Fruit fly (Drosophila melanogaster): ENCODE measurements around the gene CG13070.

Gene CG13070

DNA sequence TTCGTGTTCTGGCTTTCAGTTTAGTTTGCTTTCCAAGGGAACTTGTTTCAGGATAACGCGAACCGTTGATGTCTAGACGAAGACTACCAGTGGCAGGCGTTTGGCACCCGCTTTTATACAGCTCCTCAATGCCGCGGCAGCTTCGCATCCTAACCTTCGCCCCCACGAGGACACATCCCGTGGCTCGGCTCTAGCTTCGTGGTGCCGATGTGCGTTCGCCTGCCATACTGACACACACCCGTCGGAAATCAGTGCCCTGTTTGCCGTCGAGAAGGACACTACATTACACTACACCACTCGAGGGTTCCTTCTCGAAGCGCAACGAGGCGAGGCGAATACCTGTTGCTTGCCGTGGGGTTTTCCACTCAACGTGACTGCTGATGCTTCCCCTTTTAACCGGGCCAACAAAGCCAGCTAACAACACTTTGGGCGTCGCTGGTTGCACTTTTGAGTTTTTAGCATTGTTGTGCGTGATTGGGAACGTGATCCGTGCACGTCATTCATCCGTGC lies 6.0 kb upstream of the CG13070 start, which contains the start of gene CG13054:
TSS of gene CG13054 (minus strand) at position 74 of the 510 bp plus-strand sequence.
- no peak for TF ChIP-seq CG8478 (optimal IDR thresholded peaks at IDR 0.05)
- TF ChIP-seq CTCF (optimal IDR thresholded peaks at IDR 0.05): no peak

DNA sequence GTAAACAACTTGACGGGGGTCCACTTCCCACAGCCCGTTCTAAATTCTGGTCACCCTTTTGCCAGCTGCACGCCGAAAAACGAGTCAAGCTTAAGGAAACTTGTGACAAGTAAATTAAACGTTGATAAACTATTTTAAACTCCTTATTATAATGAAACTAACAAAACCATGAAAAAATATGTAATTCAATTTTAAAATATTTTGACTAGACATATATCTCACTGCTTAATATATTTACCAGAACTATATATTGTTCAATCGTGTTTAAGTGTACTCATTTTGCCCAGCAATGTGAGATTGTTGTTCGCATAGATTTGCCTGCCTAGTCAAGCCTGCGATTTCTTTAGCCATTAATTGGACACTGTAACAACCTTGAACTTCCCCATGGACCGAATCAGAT lies 3.6 kb upstream of the CG13070 start, which contains the start of gene CG13053:
TSS of gene CG13053 (minus strand) at position 171 of the 400 bp plus-strand sequence.
- TF ChIP-seq CTCF (optimal IDR thresholded peaks at IDR 0.05): no peak
- TF ChIP-seq CG8478 (optimal IDR thresholded peaks at IDR 0.05): no peak

DNA sequence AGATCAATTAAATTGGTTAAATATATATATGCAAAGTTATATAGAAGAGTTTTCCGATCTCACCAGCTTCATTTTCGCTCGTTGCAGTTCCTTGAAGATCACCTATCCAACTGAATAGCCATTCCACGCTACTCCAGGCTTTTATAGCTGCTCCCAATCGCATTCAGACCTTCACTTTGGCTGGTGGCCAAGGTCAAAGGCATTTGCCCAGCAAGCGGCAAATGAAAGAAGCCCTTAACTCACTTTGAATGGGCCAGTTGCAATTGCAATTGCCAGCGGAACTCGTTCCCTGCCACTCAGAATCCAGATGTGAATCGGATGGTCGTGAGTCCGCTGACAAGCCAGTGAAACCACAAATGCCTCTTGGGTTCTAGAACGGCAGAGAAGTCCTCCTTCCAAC lies 1.6 kb upstream of the CG13070 start, which contains the start of gene CG34247:
TSS of gene CG34247 (minus strand) at position 101 of the 400 bp plus-strand sequence.
- no peak for TF ChIP-seq CTCF (optimal IDR thresholded peaks at IDR 0.05)

DNA sequence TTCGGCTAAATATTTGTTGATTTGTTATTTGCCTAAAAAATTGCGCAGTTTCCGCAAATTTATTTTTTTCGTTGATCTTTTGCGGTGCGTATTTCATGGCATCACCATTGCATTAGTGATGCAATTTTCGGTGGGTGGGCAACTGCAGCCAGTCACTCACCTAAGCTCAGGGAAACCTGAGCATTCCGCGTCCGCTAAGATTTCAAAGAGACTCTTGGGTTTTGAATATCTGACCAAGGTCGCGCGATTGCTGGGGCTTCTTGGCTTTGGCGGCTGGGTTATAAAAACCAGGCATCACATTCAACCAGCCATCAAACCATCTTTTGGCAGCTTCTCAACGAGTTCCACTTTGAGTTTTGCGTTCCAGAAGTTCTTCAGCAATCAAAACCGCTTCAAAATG lies 703 bp upstream of the CG13070 start, which contains the start of gene CG13071:
TSS of gene CG13071 (plus strand) at position 301 of the 400 bp plus-strand sequence.
- TF ChIP-seq CTCF (optimal IDR thresholded peaks at IDR 0.05) (no peak), CG8478 (optimal IDR thresholded peaks at IDR 0.05) (no peak)

DNA sequence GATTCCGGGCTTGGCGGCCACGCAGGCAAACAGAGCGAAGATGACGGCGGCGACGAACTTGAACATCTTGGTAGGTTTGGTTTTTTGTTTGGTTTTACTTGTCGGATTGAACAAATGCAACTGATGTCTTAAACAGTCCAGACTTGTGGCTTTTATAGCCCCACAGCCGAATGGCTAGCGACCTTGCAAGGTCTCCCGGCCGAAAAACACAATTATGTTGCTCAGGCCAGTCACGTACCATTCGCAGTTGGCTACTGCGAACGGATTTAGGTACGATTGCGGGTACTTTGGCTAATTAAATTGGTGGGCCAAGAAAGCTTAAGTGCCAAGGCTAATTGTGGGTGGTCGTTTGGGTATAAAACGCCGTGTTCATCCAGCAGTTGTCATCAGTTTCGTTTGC lies 1.9 kb downstream of the CG13070 start, which contains the start of the genes CG13051 and CG13069:
TSS of gene CG13051 (minus strand) at position 101 of the 400 bp plus-strand sequence.
TSS of gene CG13069 (plus strand) at position 386 of the 400 bp plus-strand sequence.
- TF ChIP-seq CTCF (optimal IDR thresholded peaks at IDR 0.05) (no peak), CG8478 (optimal IDR thresholded peaks at IDR 0.05) (no peak)

DNA sequence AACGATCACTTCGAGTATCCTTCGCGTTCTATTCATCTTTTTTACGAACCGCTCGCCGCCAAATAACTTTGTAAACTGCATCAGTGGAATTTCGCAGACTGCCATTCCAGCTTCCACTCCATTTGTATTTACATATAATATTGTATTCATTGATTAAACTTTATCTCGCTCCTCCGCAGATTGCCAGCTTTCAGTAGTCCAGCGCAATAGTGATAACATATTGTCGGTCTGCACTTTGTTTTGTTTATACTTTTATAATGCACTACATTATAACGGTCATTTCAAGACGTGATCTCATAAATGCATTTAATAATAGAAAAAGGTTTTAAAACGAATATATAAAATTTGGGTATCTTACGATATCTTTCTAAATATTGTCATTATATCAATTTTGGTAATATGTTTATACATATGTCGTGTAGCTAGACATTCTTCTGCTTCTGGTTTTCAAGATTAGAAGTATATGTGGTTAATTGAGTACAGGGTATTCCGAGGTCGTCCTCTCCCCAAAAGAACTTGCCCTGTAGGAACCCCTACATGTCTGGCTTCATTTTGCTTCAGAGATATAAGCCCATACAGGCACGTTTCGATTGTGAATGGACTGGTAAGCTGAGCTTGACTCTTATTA lies 5.1 kb downstream of the CG13070 start, which contains the start of gene CG4950:
TSS of gene CG4950 (minus strand) at position 51 of the 628 bp plus-strand sequence.
- TF ChIP-seq CG8478 (optimal IDR thresholded peaks at IDR 0.05) (no peak), CTCF (optimal IDR thresholded peaks at IDR 0.05) (no peak)

DNA sequence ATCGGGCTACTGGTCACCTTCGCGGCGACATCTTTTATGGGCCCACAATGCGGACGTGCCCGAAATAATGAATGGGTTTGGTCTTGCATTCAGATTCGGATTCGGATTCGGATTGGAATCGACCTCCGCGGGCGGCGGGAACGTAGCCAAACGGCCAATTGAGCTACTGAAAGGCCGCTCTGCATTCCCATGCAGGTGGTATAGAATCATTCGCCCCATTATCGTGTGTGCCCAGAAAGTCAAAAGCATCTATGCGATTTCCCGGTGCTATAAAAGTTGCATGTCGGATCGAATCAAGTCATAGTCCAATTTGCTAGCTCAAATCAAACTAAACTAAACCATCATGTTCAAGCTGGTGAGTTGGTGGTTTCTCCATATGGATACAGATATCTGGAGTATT lies 5.9 kb downstream of the CG13070 start, which contains the start of gene CG13068:
TSS of gene CG13068 (plus strand) at position 301 of the 400 bp plus-strand sequence.
- TF ChIP-seq CTCF (optimal IDR thresholded peaks at IDR 0.05): no peak
- no peak for TF ChIP-seq CG8478 (optimal IDR thresholded peaks at IDR 0.05)

DNA sequence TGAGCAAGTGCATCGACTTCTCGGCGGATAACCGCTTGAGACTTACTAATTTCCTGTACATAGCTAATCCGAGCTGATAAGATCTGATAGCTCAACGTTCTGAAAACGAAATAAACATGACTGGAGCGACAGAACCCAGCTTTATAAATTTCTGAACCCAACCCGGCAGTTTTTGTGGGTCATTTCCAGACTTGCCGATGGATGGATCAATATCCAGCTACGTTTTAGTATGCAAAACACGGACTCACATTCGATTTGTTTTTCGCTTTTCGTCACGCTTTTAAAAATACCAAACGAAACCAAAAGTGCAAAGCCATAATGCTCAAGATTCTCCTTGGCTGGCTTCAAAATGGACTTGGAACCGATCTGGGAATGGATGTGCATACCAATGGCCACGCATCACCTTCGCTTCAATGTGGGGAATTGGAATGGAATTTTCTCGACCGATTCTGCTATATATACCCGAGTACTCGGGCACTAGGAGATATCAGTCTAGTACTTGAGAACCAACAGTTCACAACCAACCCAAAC lies 7.7 kb downstream of the CG13070 start, which contains the start of the genes CG34248 and CG13067:
TSS of gene CG34248 (minus strand) at position 101 of the 531 bp plus-strand sequence.
TSS of gene CG13067 (plus strand) at position 481 of the 531 bp plus-strand sequence.
- TF ChIP-seq CG8478 (optimal IDR thresholded peaks at IDR 0.05): no peak
- TF ChIP-seq CTCF (optimal IDR thresholded peaks at IDR 0.05): no peak

DNA sequence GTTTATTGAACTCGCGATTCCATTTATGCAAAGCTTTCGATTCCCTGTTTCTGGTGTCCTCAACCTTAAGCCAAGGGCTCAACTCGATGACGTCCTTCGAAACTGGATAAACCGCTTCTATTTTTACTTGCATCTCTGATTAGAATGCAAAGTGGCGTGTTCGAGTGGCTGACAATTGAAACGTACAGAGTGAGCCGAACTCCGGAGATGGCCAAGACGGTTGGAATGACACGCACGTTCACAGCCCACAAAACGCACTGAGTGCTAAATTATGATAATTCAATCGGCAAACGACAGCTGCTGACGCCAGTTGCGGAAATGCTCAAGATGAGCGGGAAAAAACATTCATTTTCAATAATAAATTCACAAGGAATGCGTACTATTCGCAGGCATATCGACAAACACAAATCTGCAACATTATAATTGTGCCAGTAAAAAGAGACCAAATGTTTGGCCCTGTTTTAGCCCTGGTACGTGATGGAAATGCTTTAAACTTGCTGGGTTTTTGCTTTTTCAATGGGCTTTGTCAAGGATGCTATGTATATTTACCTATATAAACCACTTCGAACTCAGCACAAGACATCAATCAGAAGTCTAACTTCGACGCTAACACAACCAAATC lies 9.3 kb downstream of the CG13070 start, which contains the start of gene CG13066:
TSS of gene CG13066 (plus strand) at position 572 of the 622 bp plus-strand sequence.
- no peak for TF ChIP-seq CG8478 (optimal IDR thresholded peaks at IDR 0.05)
- no peak for TF ChIP-seq CTCF (optimal IDR thresholded peaks at IDR 0.05)

DNA sequence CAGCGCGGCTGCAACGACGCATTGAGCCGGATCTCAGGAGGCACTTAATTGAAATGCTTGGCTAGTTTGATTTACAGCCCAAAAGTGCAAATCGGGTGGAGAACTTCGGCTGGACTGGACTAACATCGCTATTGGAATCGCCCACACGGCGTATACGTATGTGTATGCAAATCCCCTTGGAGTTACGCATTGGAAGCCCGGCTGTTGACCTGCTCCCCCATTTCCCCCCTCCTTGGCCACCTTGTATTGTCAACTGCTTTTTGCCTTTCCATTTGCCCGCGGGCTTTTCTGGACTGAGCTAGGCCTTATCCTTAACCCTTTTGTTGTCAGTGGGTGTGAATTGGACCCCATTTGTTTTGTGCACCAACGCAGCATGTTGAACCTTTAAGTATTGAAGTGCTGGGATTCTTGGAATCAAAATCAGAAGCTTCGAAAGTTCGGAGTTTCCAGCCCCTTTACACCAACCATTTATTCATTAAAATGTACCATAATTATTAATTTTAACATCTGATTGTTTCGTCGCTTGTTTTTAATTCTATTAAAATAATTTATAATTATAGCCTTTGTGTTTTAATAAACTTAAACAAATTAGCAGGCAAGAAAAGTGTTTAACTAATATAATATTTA lies 12.4 kb downstream of the CG13070 start:
- TF ChIP-seq CTCF (optimal IDR thresholded peaks at IDR 0.05) (no peak), CG8478 (optimal IDR thresholded peaks at IDR 0.05) (no peak)

DNA sequence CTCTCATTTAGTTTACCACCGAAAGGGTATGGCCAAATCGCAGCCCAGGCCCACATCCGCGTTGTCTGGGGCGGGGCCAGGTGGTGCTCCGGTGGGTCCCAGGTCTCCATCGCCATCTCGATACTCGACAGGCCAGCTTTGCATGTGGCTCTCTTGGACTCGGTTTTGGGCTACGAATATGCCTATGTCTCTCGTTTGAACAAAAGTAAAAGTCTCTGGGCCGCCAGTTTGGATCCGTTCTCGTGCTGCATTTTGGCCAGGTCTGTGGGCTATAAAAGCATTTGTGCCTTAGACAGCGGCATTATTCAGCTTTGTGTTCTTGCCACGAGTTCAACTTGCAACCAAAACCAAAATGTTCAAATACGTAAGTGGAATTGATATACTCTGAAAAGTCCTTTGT lies 14.0 kb downstream of the CG13070 start, which contains the start of gene CG13065:
TSS of gene CG13065 (plus strand) at position 301 of the 400 bp plus-strand sequence.
- TF ChIP-seq CG8478 (optimal IDR thresholded peaks at IDR 0.05): no peak
- no peak for TF ChIP-seq CTCF (optimal IDR thresholded peaks at IDR 0.05)

DNA sequence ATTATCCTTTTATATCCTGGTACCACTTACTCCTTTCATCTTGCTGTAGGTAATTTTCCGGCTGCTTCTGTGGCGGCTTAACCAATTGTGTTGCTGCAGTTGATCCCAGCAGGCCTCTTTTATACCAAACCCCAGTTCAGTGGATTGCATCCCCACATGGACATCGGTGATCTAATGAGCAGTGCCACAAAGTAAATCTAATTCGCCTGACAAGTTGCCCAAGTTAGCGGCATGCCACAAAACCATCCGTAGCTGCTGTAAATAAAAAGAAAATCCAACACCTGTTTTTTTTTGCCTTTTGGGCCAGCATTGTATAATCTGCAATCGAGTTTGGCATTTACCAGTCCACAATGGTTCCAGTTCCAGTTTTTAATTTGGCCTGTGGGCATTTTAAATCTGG lies 16.0 kb downstream of the CG13070 start, which contains the start of gene CG13050:
TSS of gene CG13050 (minus strand) at position 101 of the 400 bp plus-strand sequence.
- TF ChIP-seq CTCF (optimal IDR thresholded peaks at IDR 0.05) (no peak), CG8478 (optimal IDR thresholded peaks at IDR 0.05) (no peak)

DNA sequence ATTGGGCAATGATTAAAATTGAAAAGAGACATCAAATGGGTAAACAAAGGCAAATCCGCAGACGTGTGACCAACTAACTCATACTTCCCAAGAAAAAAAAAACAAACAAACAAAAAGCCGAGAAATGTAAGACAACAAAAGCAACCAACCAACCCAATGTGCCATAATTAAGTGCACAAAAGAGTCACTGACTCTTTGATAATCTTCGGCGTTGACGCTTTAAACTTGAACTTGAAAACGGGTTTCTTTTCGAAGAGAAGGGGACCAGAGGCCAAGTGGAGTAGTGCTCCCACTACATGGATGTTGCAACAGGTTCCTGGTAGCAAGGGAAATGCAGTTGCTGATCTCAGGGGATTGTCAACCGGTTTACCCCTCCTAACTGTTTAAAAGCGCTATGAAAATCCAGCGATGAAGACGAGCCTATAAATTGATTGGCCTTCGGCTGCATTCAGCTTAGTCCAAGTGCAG lies 16.9 kb downstream of the CG13070 start, which contains the start of gene CG13064:
TSS of gene CG13064 (plus strand) at position 418 of the 468 bp plus-strand sequence.
- no peak for TF ChIP-seq CTCF (optimal IDR thresholded peaks at IDR 0.05)
- TF ChIP-seq CG8478 (optimal IDR thresholded peaks at IDR 0.05): no peak

DNA sequence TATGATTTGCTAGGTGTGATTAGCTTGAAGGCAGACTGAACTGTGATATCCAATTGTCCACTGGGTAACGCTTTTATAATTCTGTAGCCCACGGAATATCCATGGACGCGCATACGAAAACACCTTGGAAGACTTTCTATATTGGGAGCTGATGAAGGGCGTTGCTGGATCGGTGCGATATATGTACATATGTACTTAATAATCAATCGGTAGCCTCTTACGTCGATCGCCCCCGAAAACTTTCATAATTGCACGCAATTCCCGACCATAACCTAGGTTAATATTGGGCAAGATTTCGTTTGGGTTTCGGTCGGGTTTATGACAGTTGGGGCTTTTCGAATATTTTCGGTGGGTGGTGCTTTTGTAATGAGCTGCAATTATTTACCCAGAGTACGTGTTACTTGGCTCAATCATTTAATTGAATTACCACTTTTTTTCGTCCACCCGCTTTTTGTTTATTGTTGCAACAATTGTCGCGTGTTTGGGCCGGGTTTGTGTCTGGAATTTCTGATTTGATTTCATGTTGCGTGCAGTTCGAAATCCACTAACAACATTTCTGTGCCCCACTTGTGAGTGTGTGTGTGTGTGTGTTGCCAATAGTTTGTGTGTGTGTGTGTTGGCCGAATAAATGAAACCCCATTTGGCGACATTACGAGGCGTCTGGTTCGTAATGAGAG lies 18.9 kb downstream of the CG13070 start, which contains the start of gene CG13049:
TSS of gene CG13049 (minus strand) at position 51 of the 677 bp plus-strand sequence.
- TF ChIP-seq CTCF (optimal IDR thresholded peaks at IDR 0.05) (no peak), CG8478 (optimal IDR thresholded peaks at IDR 0.05) (no peak)

Data from S2 (cell line).